Worm (Caenorhabditis elegans): ENCODE measurements around the gene Y17G9B.8.
A peak's percentile ranks its signal among the peaks of the same experiment; 100 is the strongest.
"Not testable (repeated sequence)": the region's sequence is repeated elsewhere in the genome, so short reads cannot be mapped to it uniquely, and the experiment has no call there.

Gene Y17G9B.8

ce11 chrIV:4789445-4789844 is 30.8 kb upstream of the Y17G9B.8 start, which contains the start of gene R11E3.1 (continued):
- TF ChIP-seq bed-1 (GFP tag; IDR thresholded peaks at IDR 0.05) (no peak), ZK185.1 (tag; optimal IDR thresholded peaks at IDR 0.05; ENCODE audit: poor library complexity, severe bottlenecking) (no peak)

DNA sequence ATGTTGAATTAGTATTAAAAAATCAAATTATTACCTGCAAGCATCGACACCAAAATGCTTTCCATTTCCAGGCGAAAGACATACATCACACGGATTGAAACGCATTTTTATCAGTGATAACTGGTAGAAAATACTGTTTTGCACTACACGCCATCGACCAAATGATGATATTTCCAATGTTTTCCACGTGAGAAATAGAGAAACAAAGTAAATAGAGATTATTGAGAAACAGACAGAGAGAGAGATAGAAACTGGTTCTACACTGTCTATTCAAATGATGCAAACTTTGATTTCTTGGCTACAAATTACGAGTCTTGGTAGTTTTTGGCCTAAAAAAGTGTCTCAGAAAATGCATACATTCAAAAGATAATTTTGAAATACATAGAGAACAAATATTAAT is 29.7 kb upstream of the Y17G9B.8 start, which contains the start of gene nhr-104:
nhr-104 (minus strand) TSS at position 361 of the 400 bp plus-strand sequence.
- TF ChIP-seq nhr-80 (tag; optimal IDR thresholded peaks at IDR 0.05): peak; percentile 80
- TF ChIP-seq pha-4 (tag; optimal IDR thresholded peaks at IDR 0.05): peak; percentile 56
- no peak for TF ChIP-seq F39B2.1 (GFP tag; IDR thresholded peaks at IDR 0.05)
- no peak for TF ChIP-seq xnd-1 (tag; optimal IDR thresholded peaks at IDR 0.05)
- peak; percentile 38 for TF ChIP-seq attf-5 (GFP tag; optimal IDR thresholded peaks at IDR 0.05)
- peak; percentile 45; the same call in 1 of the 2 replicates for TF ChIP-seq hmg-1.2 (GFP tag; IDR thresholded peaks at IDR 0.05)
- peak; percentile 45 for TF ChIP-seq lin-40 (tag; optimal IDR thresholded peaks at IDR 0.05)

DNA sequence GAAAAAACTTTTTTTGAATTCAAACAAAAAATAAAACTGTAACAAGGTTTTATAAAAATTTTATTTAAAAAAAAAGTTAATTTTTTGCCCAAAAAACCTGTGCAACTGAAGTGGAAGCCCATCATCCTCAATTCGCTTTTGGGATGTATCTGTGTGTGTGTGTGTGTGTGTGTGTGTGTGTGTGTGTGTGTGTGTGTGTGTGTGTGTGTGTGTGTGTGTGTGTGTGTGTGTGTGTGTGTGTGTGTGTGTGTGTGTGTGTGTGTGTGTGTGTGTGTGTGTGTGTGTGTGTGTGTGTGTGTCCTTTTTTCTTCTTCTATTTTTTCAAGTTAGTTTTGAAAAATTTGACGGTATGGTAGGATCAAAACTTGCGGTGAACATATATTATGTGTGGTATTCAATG is 26.0 kb upstream of the Y17G9B.8 start:
- TF ChIP-seq egrh-3 (GFP tag; IDR thresholded peaks at IDR 0.05): peak; percentile 58; the same call in 1 of the 2 replicates
- not testable (repeated sequence) for TF ChIP-seq snpc-4 (GFP tag; optimal IDR thresholded peaks at IDR 0.05)
- TF ChIP-seq snpc-4 (tag; optimal IDR thresholded peaks at IDR 0.05): peak in 1 of 4 experiments; percentile 52
- TF ChIP-seq hmg-1.2 (GFP tag; IDR thresholded peaks at IDR 0.05): peak; percentile 34; the same call in 1 of the 2 replicates
- TF ChIP-seq tbp1 (GFP tag; optimal IDR thresholded peaks at IDR 0.05): peak; percentile 5

DNA sequence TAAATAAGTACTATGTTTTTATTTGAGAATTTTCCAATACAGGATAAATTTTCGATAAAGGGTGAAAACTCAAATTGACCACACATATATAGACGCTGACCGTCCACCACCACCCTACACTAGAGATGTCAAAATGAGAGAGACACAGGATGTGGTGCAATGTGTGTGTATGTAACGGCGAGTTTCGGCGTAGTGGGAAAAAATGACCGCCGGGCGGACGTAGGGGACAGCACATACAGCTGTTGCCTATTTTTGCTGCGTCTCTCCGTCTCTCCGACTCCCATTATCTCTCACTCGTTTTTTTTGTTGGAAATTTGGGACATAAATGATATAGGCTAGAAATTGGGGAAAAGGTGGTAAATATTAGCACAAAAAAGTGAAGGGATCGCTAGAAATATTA is 22.5 kb upstream of the Y17G9B.8 start:
- TF ChIP-seq hmg-1.2 (GFP tag; IDR thresholded peaks at IDR 0.05) (peak; percentile 67), T26A5.8 (tag; optimal IDR thresholded peaks at IDR 0.05) (no peak)

ce11 chrIV:4780129-4780528 is 21.5 kb upstream of the Y17G9B.8 start, which contains the start of gene set-15:
TSS of gene set-15 (minus strand) at chrIV:4780229.
- TF ChIP-seq F57A8.1 (GFP tag; optimal IDR thresholded peaks at IDR 0.05): no peak
- TF ChIP-seq rec-8 (tag; optimal IDR thresholded peaks at IDR 0.05): no peak

ce11 chrIV:4776501-4776900 is 17.9 kb upstream of the Y17G9B.8 start:
- TF ChIP-seq nfyb-1 (GFP tag; IDR thresholded peaks at IDR 0.05) (peak; percentile 76; the same call in 1 of the 2 replicates), F57C9.4 (tag; optimal IDR thresholded peaks at IDR 0.05) (no peak), cebp-2 (GFP tag; IDR thresholded peaks at IDR 0.05) (no peak), lsl-1 (GFP tag; optimal IDR thresholded peaks at IDR 0.05) (no peak), mxl-1 (tag; optimal IDR thresholded peaks at IDR 0.05) (no peak), K12H6.12 (tag; optimal IDR thresholded peaks at IDR 0.05) (no peak)

ce11 chrIV:4776001-4776400 is 17.4 kb upstream of the Y17G9B.8 start, which contains the start of gene R11E3.19:
TSS of gene R11E3.19 (minus strand) at chrIV:4776101.
- TF ChIP-seq ZK185.1 (tag; optimal IDR thresholded peaks at IDR 0.05; ENCODE audit: poor library complexity, severe bottlenecking) (no peak), sptf-2 (GFP tag; optimal IDR thresholded peaks at IDR 0.05) (no peak), cebp-1 (GFP tag; IDR thresholded peaks at IDR 0.05) (no peak), cebp-1 (tag; optimal IDR thresholded peaks at IDR 0.05) (no peak)

DNA sequence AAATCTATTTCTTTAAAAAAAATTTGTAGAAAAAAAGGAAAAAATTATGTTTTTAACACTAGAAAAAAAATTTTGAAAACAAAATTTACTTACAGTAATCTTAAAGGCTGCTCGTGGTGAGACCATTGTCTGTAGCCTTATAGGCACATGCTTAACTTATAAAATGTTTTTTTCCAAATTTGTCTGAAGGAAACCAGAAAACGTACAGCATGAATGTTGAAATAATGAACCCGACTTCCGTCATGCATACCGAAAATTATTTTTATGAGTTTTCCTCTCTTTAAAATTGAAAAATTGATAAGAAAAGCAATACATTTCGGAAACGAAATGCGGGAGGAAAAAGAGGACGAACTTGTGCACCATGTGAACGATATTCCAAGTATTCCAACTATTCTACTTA is 13.2 kb upstream of the Y17G9B.8 start, which contains the start of gene R11E3.2:
R11E3.2 (plus strand) TSS at position 301 of the 400 bp plus-strand sequence.
- no peak for TF ChIP-seq madf-3 (GFP tag; IDR thresholded peaks at IDR 0.05)
- TF ChIP-seq ztf-28 (GFP tag; IDR thresholded peaks at IDR 0.05): no peak
- peak; percentile 4 for TF ChIP-seq nhr-80 (tag; optimal IDR thresholded peaks at IDR 0.05)
- TF ChIP-seq Y53G8AR.9 (GFP tag; conservative IDR thresholded peaks at IDR 0.05): no peak

All from whole organism, young adult.